Worm (Caenorhabditis elegans): Measurements from ENCODE around the gene gldi-3.

Gene gldi-3

DNA sequence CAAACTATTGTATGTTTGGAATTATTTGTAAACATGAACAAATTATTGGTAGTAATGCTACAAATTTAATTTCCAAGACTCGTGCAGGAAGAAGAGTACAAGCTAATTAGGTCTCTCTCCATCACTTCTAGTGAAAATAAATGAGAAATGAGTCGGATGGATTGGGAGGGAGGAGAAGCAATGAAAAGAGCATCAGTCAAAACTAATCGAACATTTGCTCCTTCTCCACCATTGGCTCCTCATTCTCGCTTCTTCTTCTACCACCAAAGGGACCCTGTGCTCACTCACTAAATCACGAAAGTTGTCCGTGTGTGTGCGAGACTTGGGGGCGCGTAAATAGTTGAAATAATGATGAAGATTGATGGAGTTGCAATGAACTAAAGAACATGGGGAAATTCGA lies 26.9 kb upstream of the gldi-3 start:
- TF ChIP-seq ceh-91 (GFP tag; IDR thresholded peaks at IDR 0.05) (no peak), Y79H2A.3 (GFP tag; conservative IDR thresholded peaks at IDR 0.05) (no peak), tbp1 (GFP tag; optimal IDR thresholded peaks at IDR 0.05) (no peak), K11D2.4 (GFP tag; IDR thresholded peaks at IDR 0.05) (no peak), Y95B8A.8 (GFP tag; IDR thresholded peaks at IDR 0.05) (no peak), lag-1 (GFP tag; IDR thresholded peaks at IDR 0.05) (no peak), C06A6.2 (GFP tag; conservative IDR thresholded peaks at IDR 0.05) (no peak), fkh-3 (tag; optimal IDR thresholded peaks at IDR 0.05) (no peak), F10E7.11 (tag; optimal IDR thresholded peaks at IDR 0.05) (no peak)

DNA sequence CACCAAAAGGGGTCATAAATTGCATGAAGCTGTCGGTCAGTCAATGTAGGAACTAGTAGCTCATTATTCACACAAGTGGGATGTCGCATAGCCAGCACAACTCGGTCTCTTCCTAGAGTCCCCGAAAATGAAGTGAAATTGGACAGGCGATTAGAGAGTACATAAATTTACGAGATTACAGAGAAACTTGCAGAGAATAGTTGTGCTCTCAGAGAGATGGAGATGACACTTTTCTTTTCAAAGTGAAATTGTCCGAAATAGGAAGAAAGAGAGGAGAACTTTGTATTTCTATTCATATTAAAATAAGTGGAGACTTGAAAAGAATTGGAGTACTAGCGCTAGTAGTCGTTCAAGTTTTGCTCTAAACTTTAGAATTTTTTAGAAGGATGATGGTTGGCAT lies 25.7 kb upstream of the gldi-3 start:
- TF ChIP-seq Y53G8AR.9 (GFP tag; conservative IDR thresholded peaks at IDR 0.05) = no peak
- no peak for TF ChIP-seq C17E4.6 (GFP tag; IDR thresholded peaks at IDR 0.05)
- no peak for TF ChIP-seq ztf-26 (tag; optimal IDR thresholded peaks at IDR 0.05)
- no peak for TF ChIP-seq snpc-3.4 (tag; optimal IDR thresholded peaks at IDR 0.05)
- TF ChIP-seq B0019.2 (GFP tag; conservative IDR thresholded peaks at IDR 0.05) = no peak
- no peak for TF ChIP-seq ZK185.1 (tag; optimal IDR thresholded peaks at IDR 0.05; ENCODE audit: poor library complexity, severe bottlenecking)
- TF ChIP-seq rec-8 (tag; optimal IDR thresholded peaks at IDR 0.05) = no peak
- no peak for TF ChIP-seq Y95B8A.8 (GFP tag; IDR thresholded peaks at IDR 0.05)
- no peak for TF ChIP-seq unc-130 (GFP tag; optimal IDR thresholded peaks at IDR 0.05)
- no peak for TF ChIP-seq C06A6.2 (GFP tag; conservative IDR thresholded peaks at IDR 0.05)
- TF ChIP-seq tbx-9 (tag; optimal IDR thresholded peaks at IDR 0.05; ENCODE audit: borderline replicate concordance) = no peak
- TF ChIP-seq ztf-6 (GFP tag; IDR thresholded peaks at IDR 0.05) = no peak
- TF ChIP-seq mxl-1 (tag; optimal IDR thresholded peaks at IDR 0.05) = no peak

- no peak for TF ChIP-seq B0261.1 (tag; optimal IDR thresholded peaks at IDR 0.05)
These were observed 25.0 kb upstream of the gldi-3 start for ce11 chrII:9304849-9305248.

- no peak for TF ChIP-seq cebp-1 (GFP tag; IDR thresholded peaks at IDR 0.05)
- TF ChIP-seq cebp-1 (tag; optimal IDR thresholded peaks at IDR 0.05) = peak; percentile 77
- TF ChIP-seq Y53G8AR.9 (GFP tag; conservative IDR thresholded peaks at IDR 0.05) = no peak
These were observed 23.6 kb upstream of the gldi-3 start for ce11 chrII:9303545-9303944.

DNA sequence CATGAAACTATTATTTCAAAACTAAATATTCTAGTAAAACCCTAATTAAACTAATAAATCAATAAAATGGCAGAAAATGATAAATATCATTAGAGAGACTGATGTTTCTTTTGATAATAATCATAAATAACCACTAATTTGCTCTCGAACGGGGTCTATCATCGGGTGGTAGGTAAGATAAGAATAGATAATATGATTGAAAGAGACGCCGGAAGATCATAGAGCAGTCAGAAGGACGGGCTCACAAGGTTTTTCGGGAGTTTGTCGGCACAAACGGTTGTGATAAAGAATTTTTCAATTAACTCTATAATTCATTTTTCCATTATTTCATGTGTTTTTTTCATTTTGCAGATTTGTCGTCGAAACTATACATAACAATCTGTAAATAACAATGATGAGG lies 21.2 kb upstream of the gldi-3 start:
- TF ChIP-seq let-607 (tag; optimal IDR thresholded peaks at IDR 0.05) = peak in 1 of 2 experiments; percentile 2
- no peak for TF ChIP-seq cebp-1 (GFP tag; IDR thresholded peaks at IDR 0.05)
- peak; percentile 29 for TF ChIP-seq cebp-1 (tag; optimal IDR thresholded peaks at IDR 0.05)
- no peak for TF ChIP-seq attf-6 (GFP tag; IDR thresholded peaks at IDR 0.05)
- TF ChIP-seq ztf-28 (GFP tag; IDR thresholded peaks at IDR 0.05) = no peak
- TF ChIP-seq nhr-80 (tag; optimal IDR thresholded peaks at IDR 0.05) = peak; percentile 90
- no peak for TF ChIP-seq ZK185.1 (tag; optimal IDR thresholded peaks at IDR 0.05; ENCODE audit: poor library complexity, severe bottlenecking)
- TF ChIP-seq Y56A3A.18 (GFP tag; IDR thresholded peaks at IDR 0.05) = no peak
- TF ChIP-seq sea-2 (GFP tag; IDR thresholded peaks at IDR 0.05) = no peak

DNA sequence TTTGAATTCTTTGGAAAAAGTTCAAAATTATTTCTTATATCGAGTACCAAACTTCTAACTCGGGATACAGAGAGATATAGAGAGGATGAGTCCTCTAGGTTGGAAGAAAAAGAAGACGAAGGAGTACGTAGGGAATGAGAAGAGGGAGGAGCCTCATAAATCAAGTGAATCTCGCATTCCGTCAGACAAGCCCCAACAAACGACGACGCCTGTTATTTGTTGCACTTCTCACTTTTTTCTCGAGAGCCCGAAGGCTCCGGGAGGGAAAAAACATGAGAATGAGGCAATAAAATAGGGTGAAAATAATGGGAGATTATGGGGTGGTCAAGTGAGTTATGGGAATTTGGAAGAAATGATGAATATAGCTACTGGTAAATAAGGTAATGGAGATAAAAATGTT lies 19.8 kb upstream of the gldi-3 start:
- TF ChIP-seq hmg-1.2 (GFP tag; IDR thresholded peaks at IDR 0.05) (no peak), pha-4 (tag; optimal IDR thresholded peaks at IDR 0.05) (no peak), dox-1 (GFP tag; IDR thresholded peaks at IDR 0.05) (no peak), F10E7.11 (tag; optimal IDR thresholded peaks at IDR 0.05) (no peak), F57C9.4 (tag; optimal IDR thresholded peaks at IDR 0.05) (no peak), nhr-80 (tag; optimal IDR thresholded peaks at IDR 0.05) (no peak), T26A5.8 (tag; optimal IDR thresholded peaks at IDR 0.05) (no peak), madf-10 (tag; optimal IDR thresholded peaks at IDR 0.05) (no peak)
